Fruit fly (Drosophila melanogaster): ENCODE measurements around the gene CG6282.

CG6282 gene

DNA sequence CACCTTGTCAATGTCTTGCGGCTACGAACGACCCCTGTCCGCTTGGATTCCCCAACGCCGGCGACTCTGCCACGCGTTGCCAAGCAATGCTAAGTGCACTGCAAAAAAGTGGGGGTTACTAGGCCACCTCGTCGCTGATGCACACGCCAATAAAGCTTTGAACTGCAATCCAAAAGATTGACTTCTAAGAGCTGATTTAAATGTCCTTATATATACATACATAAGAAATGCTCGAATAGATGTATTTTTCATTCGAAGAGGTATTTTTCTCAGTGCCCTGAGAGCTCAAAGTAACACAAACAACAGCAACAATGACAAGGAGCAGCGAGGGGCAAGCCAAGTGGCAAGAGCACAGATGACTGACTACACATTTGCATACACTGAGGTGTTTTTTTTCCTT, 3.0 kb downstream of the CG6282 start:
- TF ChIP-seq CG2889 (GFP tag; IDR thresholded peaks at IDR 0.05) (no peak), ro (GFP tag; IDR thresholded peaks at IDR 0.05) (no peak), Drgx (GFP tag; IDR thresholded peaks at IDR 0.05) (peak; percentile 40; the same call in 1 of the 2 replicates)

DNA sequence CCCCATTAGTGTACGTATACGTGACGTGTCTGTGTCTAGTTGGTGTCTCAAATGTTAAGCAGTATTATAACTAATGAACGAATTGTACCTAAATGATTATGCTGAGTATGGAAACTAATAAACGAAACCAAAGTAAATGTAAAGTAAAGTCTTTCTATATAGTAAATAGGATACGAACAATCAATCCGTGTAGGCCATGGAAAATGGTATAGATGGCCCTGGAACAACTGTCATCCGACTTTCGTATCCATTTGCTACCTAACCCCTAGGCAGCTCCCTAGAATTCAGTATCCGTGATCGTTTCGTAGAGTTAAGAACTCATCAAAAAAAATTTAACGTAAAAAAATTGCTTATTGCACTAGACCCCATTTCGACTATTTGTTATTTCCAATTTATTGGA, 12.5 kb downstream of the CG6282 start, which contains the start of gene S-Lap1:
Gene S-Lap1, plus strand, starts transcription at position 301 of the 400 bp plus-strand sequence.
- TF ChIP-seq BtbVII (GFP tag; optimal IDR thresholded peaks at IDR 0.05) (no peak), sd (tag; optimal IDR thresholded peaks at IDR 0.05) (no peak), BEAF-32 (GFP tag; optimal IDR thresholded peaks at IDR 0.05) (no peak), croc (GFP tag; conservative IDR thresholded peaks at IDR 0.05) (no peak), CG31388 (GFP tag; optimal IDR thresholded peaks at IDR 0.05) (no peak), Trl (optimal IDR thresholded peaks at IDR 0.05) (no peak), Trl (GFP tag; optimal IDR thresholded peaks at IDR 0.05) (no peak), ssp (GFP tag; IDR thresholded peaks at IDR 0.05) (no peak), CG15601 (tag; optimal IDR thresholded peaks at IDR 0.05) (no peak), sim (GFP tag; IDR thresholded peaks at IDR 0.05) (no peak), CG2129 (GFP tag; IDR thresholded peaks at IDR 0.05; ENCODE audit: partially characterized antibody) (no peak), CG3163 (GFP tag; optimal IDR thresholded peaks at IDR 0.05) (no peak), Eip74EF (GFP tag; optimal IDR thresholded peaks at IDR 0.05) (no peak), pzg (GFP tag; optimal IDR thresholded peaks at IDR 0.05) (no peak), gfzf (GFP tag; optimal IDR thresholded peaks at IDR 0.05) (no peak), chinmo (GFP tag; IDR thresholded peaks at IDR 0.05; ENCODE audit: partially characterized antibody) (no peak), CG11695 (GFP tag; IDR thresholded peaks at IDR 0.05) (no peak), CG11085 (GFP tag; IDR thresholded peaks at IDR 0.05) (no peak), grn (GFP tag; optimal IDR thresholded peaks at IDR 0.05) (no peak), CG12391 (tag; optimal IDR thresholded peaks at IDR 0.05) (no peak)

DNA sequence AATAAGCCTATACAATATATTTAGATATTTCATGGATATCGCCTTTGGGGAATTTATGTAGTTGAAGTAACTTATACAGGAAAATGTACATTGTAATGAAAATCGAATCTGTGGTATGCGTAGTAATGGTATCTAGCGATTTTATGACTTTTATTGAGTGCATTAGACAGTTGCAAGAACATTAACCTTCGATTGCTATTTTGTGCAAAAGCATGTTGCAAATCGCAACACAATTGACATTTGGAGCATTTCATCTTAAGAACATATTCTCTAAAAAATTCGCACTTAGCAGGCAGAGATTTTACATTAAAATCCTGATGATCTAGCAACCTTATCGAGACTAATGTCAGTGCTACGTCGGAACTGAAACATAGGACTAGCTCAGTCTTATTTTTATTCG, 15.1 kb downstream of the CG6282 start, which contains the start of gene S-Lap2:
Gene S-Lap2, plus strand, starts transcription at position 301 of the 400 bp plus-strand sequence.
- TF ChIP-seq sima (GFP tag; optimal IDR thresholded peaks at IDR 0.05) (no peak), unc-4 (GFP tag; IDR thresholded peaks at IDR 0.05; ENCODE audit: partially characterized antibody) (no peak), prd (optimal IDR thresholded peaks at IDR 0.05) (no peak), prd (GFP tag; IDR thresholded peaks at IDR 0.05) (no peak), Drgx (GFP tag; IDR thresholded peaks at IDR 0.05) (no peak), TFAM (GFP tag; optimal IDR thresholded peaks at IDR 0.05) (no peak), Jarid2 (GFP tag; optimal IDR thresholded peaks at IDR 0.05) (no peak), bowl (GFP tag; IDR thresholded peaks at IDR 0.05) (no peak), Adf1 (GFP tag; IDR thresholded peaks at IDR 0.05) (no peak), Opbp (GFP tag; IDR thresholded peaks at IDR 0.05; ENCODE audit: partially characterized antibody) (no peak), org-1 (GFP tag; optimal IDR thresholded peaks at IDR 0.05) (no peak), CG1233 (GFP tag; optimal IDR thresholded peaks at IDR 0.05) (no peak), rib (GFP tag; IDR thresholded peaks at IDR 0.05) (no peak), E2f1 (GFP tag; IDR thresholded peaks at IDR 0.05) (no peak), CG13775 (GFP tag; optimal IDR thresholded peaks at IDR 0.05) (no peak), H15 (GFP tag; IDR thresholded peaks at IDR 0.05) (no peak), Atf3 (GFP tag; optimal IDR thresholded peaks at IDR 0.05) (no peak)

All from whole organism, embryonic.